Worm (Caenorhabditis elegans) whole organism, L1 larva: Measurements from ENCODE around the gene dnpp-1.
A peak's percentile ranks its signal among the peaks of the same experiment; 100 is the strongest.

ENCODE experiments used
- F16B12.6 ChIP-seq: fragments of 150-350 bp; optimal IDR thresholded peaks from 2 replicates; lab custom pipeline; 2014; ENCODE audit warnings: missing biosample characterization, missing genetic modification characterization
- aly-2 ChIP-seq: fragments of 150-350 bp; optimal IDR thresholded peaks from 2 replicates; lab custom pipeline; 2014; ENCODE audit warnings: missing biosample characterization, missing genetic modification characterization
- ama-1 ChIP-seq: fragments of 150-350 bp; optimal IDR thresholded peaks from 2 replicates; lab custom pipeline; 2014
- blmp-1 ChIP-seq: fragments of 150-350 bp; optimal IDR thresholded peaks from 2 replicates; lab custom pipeline; 2014; ENCODE audit warnings: missing biosample characterization, missing genetic modification characterization
- ceh-63 ChIP-seq: fragments of 200-800 bp; sonication (Bioruptor generic); optimal IDR thresholded peaks from 2 replicates; lab custom pipeline; 2018; ENCODE audit warnings: mild to moderate bottlenecking, missing genetic modification characterization, missing compliant biosample characterization
- ceh-8 ChIP-seq: fragments of 200-800 bp; sonication (Bioruptor generic); optimal IDR thresholded peaks from 2 replicates; lab custom pipeline; 2018; ENCODE audit warnings: mild to moderate bottlenecking, missing genetic modification characterization, moderate library complexity, missing compliant biosample characterization
- ceh-82 ChIP-seq, 3 experiments: fragments of 150-350 bp in 1 of 3; sonication (generic microtip) in 2 of 3; optimal IDR thresholded peaks; 2 replicates each; lab custom pipeline; 2014 to 2017; ENCODE audit warnings: missing biosample characterization in 3 of 3, missing genetic modification characterization in 3 of 3
- ceh-88 ChIP-seq: fragments of 200-800 bp; sonication (Bioruptor generic); IDR thresholded peaks from 2 replicates; pipeline ENCODE4 v1.3.6; 2022; ENCODE audit warnings: missing genetic modification characterization, missing compliant biosample characterization
- ces-1 ChIP-seq: fragments of 150-350 bp; optimal IDR thresholded peaks from 2 replicates; lab custom pipeline; 2014; ENCODE audit warnings: missing biosample characterization, missing genetic modification reagents, missing genetic modification characterization
- efl-1 ChIP-seq, 4 experiments: fragments of 150-350 bp; optimal IDR thresholded peaks in 3 of 4; peaks in 1 of 4; 1 replicate in 1 of 4; 2 replicates in 3 of 4; lab custom pipeline; 2014; ENCODE audit warnings: missing biosample characterization in 2 of 4, missing genetic modification characterization in 2 of 4, missing genetic modification reagents in 2 of 4
- egl-27 ChIP-seq, 2 experiments: fragments of 150-350 bp in 1 of 2; sonication (generic microtip); optimal IDR thresholded peaks; 3 replicates each; lab custom pipeline; 2017 to 2018; ENCODE audit warnings: missing biosample characterization in 2 of 2, missing genetic modification characterization in 2 of 2, missing genetic modification reagents in 2 of 2
- fkh-10 ChIP-seq: sonication (generic microtip); optimal IDR thresholded peaks from 2 replicates; lab custom pipeline; 2017; ENCODE audit warnings: missing biosample characterization, missing genetic modification reagents, missing genetic modification characterization
- fos-1 ChIP-seq: fragments of 150-350 bp; optimal IDR thresholded peaks from 2 replicates; lab custom pipeline; 2014; ENCODE audit warnings: missing biosample characterization, missing genetic modification characterization
- grh-1 ChIP-seq: fragments of 200-800 bp; sonication (Bioruptor generic); IDR thresholded peaks from 2 replicates; pipeline ENCODE4 v1.3.6; 2022; ENCODE audit warnings: missing genetic modification reagents, missing genetic modification characterization, missing compliant biosample characterization
- hlh-17 ChIP-seq: fragments of 200-800 bp; sonication (Bioruptor generic); optimal IDR thresholded peaks from 2 replicates; lab custom pipeline; 2018; ENCODE audit warnings: missing genetic modification characterization, mild to moderate bottlenecking, missing compliant biosample characterization, moderate library complexity, borderline replicate concordance
- irx-1 ChIP-seq: sonication (generic microtip); optimal IDR thresholded peaks from 2 replicates; lab custom pipeline; 2016; ENCODE audit warnings: missing genetic modification characterization, missing compliant biosample characterization
- lin-14 ChIP-seq: fragments of 200-800 bp; sonication (Bioruptor generic); optimal IDR thresholded peaks from 2 replicates; lab custom pipeline; 2018; ENCODE audit warnings: mild to moderate bottlenecking, missing genetic modification characterization, moderate library complexity, missing compliant biosample characterization
- lin-35 ChIP-seq, 2 experiments: fragments of 150-350 bp; optimal IDR thresholded peaks; 2 replicates each; lab custom pipeline; 2014; ENCODE audit warnings: missing biosample characterization in 2 of 2, missing genetic modification characterization in 2 of 2, missing genetic modification reagents in 2 of 2
- lin-39 ChIP-seq: fragments of 150-350 bp; optimal IDR thresholded peaks from 2 replicates; lab custom pipeline; 2014; ENCODE audit warnings: missing biosample characterization, missing genetic modification reagents, missing genetic modification characterization
- lir-3 ChIP-seq: sonication (generic microtip); optimal IDR thresholded peaks from 2 replicates; lab custom pipeline; 2016; ENCODE audit warnings: mild to moderate bottlenecking, missing genetic modification characterization, moderate library complexity, missing compliant biosample characterization; ENCODE audit not compliant: poor library complexity
- mdl-1 ChIP-seq, 2 experiments: fragments of 150-350 bp; optimal IDR thresholded peaks; 2 replicates each; lab custom pipeline; 2014 to 2017; ENCODE audit warnings: missing biosample characterization in 2 of 2, missing genetic modification characterization in 2 of 2, inconsistent platforms in 1 of 2
- nhr-11 ChIP-seq: fragments of 150-350 bp; optimal IDR thresholded peaks from 2 replicates; lab custom pipeline; 2014; ENCODE audit warnings: missing biosample characterization, missing genetic modification characterization
- nhr-12 ChIP-seq: sonication (generic microtip); optimal IDR thresholded peaks from 2 replicates; lab custom pipeline; 2017; ENCODE audit warnings: missing biosample characterization, missing genetic modification characterization
- nhr-19 ChIP-seq: fragments of 200-800 bp; sonication (Bioruptor generic); conservative IDR thresholded peaks from 2 replicates; pipeline ENCODE4 v1.3.6; 2022; ENCODE audit warnings: missing genetic modification characterization, missing compliant biosample characterization
- nhr-20 ChIP-seq: sonication (generic microtip); optimal IDR thresholded peaks from 2 replicates; lab custom pipeline; 2016; ENCODE audit warnings: mild to moderate bottlenecking, missing genetic modification characterization, missing compliant biosample characterization
- nhr-28 ChIP-seq: fragments of 150-350 bp; optimal IDR thresholded peaks from 2 replicates; lab custom pipeline; 2014; ENCODE audit warnings: missing biosample characterization, missing genetic modification characterization
- nhr-71 ChIP-seq: sonication (generic microtip); optimal IDR thresholded peaks from 2 replicates; lab custom pipeline; 2016; ENCODE audit warnings: mild to moderate bottlenecking, missing genetic modification characterization, moderate library complexity, missing compliant biosample characterization
- nhr-76 ChIP-seq: sonication (generic microtip); optimal IDR thresholded peaks from 2 replicates; lab custom pipeline; 2017; ENCODE audit warnings: missing biosample characterization, missing genetic modification characterization
- nhr-84 ChIP-seq: sonication (generic microtip); optimal IDR thresholded peaks from 2 replicates; lab custom pipeline; 2017; ENCODE audit warnings: missing biosample characterization, missing genetic modification characterization
- nhr-90 ChIP-seq: sonication (generic microtip); optimal IDR thresholded peaks from 2 replicates; lab custom pipeline; 2016; ENCODE audit warnings: mild to moderate bottlenecking, missing genetic modification characterization, missing compliant biosample characterization; ENCODE audit not compliant: poor library complexity
- pag-3 ChIP-seq: sonication (generic microtip); optimal IDR thresholded peaks from 2 replicates; lab custom pipeline; 2017; ENCODE audit warnings: missing genetic modification characterization, mild to moderate bottlenecking, missing compliant biosample characterization, antibody characterized with exemption, borderline replicate concordance; ENCODE audit not compliant: insufficient read depth
- pax-3 ChIP-seq: fragments of 200-800 bp; sonication (Bioruptor generic); optimal IDR thresholded peaks from 2 replicates; lab custom pipeline; 2018; ENCODE audit warnings: mild to moderate bottlenecking, missing genetic modification characterization, moderate library complexity, missing compliant biosample characterization
- pqm-1 ChIP-seq: sonication (generic microtip); optimal IDR thresholded peaks from 3 replicates; lab custom pipeline; 2017; ENCODE audit warnings: missing biosample characterization, missing genetic modification characterization
- sptf-1 ChIP-seq: fragments of 150-350 bp; optimal IDR thresholded peaks from 2 replicates; lab custom pipeline; 2014; ENCODE audit warnings: missing biosample characterization, missing genetic modification characterization
- swsn-7 ChIP-seq: sonication (generic microtip); optimal IDR thresholded peaks from 2 replicates; lab custom pipeline; 2016; ENCODE audit warnings: missing genetic modification characterization, missing compliant biosample characterization
- unc-130 ChIP-seq: fragments of 150-350 bp; optimal IDR thresholded peaks from 2 replicates; lab custom pipeline; 2017; ENCODE audit warnings: missing biosample characterization, missing genetic modification characterization, inconsistent platforms
- vab-15 ChIP-seq: sonication (generic microtip); optimal IDR thresholded peaks from 2 replicates; lab custom pipeline; 2017; ENCODE audit warnings: missing genotype, mild to moderate bottlenecking, missing genetic modification characterization, missing compliant biosample characterization
- zip-4 ChIP-seq: fragments of 200-800 bp; sonication (Bioruptor generic); optimal IDR thresholded peaks from 2 replicates; lab custom pipeline; 2018; ENCODE audit warnings: mild to moderate bottlenecking, missing genetic modification characterization, moderate library complexity, missing compliant biosample characterization

The dnpp-1 gene

DNA sequence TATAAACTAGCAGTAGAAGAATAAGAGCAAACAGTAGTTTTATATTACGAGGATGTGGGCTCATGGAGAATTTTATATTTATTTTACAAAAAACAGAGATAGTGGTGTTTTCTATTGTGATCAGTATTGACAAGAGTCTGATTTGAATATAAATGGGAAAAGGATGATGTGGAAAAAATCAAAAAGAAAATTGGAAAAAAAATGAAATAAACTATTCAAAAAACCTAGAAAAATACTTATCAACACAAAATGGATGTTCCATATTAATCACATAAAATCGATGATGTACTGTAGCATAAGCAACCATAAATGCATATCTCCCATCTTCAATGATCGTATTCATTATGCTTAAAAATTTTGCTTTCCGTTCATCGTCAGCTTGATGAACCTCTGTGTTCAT, 23.3 kb upstream of the dnpp-1 start, which contains the start of gene C28H8.7:
Gene C28H8.7, minus strand, starts transcription at position 101 of the 400 bp plus-strand sequence.
- no peak for TF ChIP-seq efl-1 (optimal IDR thresholded peaks at IDR 0.05; lab: Kevin White, UChicago)
- no peak for TF ChIP-seq efl-1 (GFP tag; optimal IDR thresholded peaks at IDR 0.05 in 1 of 2; lab: Kevin White, UChicago)
- TF ChIP-seq lin-39 = no peak
- TF ChIP-seq, all 84 proteins: peak for 0

DNA sequence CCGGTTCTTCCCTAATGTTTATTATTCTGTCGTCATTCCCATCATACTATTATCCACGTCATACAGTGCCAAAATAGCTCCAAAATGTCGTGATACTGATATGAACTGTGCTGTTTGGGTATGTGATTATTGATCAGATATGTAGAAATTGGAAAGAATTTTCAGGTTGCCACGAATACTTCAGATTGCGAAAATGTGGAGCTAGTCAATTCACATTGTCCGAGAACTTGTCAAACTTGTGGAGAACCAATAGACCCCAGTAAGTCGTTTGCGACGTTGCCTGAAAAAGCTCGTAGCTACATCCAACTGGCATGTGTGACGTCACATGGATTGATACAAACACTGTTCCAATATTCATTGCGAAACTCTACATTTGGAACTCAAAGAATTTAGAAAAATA, 20.9 kb upstream of the dnpp-1 start:
- TF ChIP-seq zip-4 (GFP tag; lab: Kevin White, UChicago) (no peak), efl-1 (optimal IDR thresholded peaks at IDR 0.05; lab: Kevin White, UChicago) (no peak), efl-1 (GFP tag; optimal IDR thresholded peaks at IDR 0.05 in 1 of 2; lab: Kevin White, UChicago) (peak in 1 of 2 experiments; percentile 38)

DNA sequence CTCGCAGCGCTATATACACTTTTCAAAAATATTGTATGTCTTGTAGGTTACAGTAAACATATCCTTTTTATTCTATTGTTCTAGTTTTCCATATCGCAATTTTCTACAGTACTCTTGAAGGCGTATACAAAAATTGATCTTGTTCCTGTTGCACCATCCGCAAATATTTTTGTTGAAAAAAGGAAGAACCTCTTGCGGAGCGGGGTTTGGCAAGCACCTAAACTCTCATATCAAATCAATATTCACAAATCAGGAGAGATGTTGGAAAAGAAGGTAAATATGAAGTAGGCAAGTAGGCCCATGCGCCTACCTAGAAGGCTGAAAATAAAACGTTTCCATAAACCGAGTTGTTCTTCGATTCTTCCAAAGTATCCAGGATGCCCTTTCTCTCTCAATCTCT, 20.4 kb upstream of the dnpp-1 start, which contains the start of gene C28H8.5:
Gene C28H8.5, plus strand, starts transcription at position 301 of the 400 bp plus-strand sequence.
- TF ChIP-seq ces-1 (GFP tag; lab: Kevin White, UChicago) (no peak), vab-15 (no peak), mdl-1 (tag; optimal IDR thresholded peaks at IDR 0.05; lab: Kevin White, UChicago) (no peak), nhr-19 (GFP tag; lab: Robert Waterston, UW) (no peak), nhr-71 (tag; lab: Kevin White, UChicago) (no peak), unc-130 (tag; lab: Kevin White, UChicago) (no peak), aly-2 (tag; lab: Kevin White, UChicago) (no peak)
- TF ChIP-seq, all 84 proteins: peak for 0

DNA sequence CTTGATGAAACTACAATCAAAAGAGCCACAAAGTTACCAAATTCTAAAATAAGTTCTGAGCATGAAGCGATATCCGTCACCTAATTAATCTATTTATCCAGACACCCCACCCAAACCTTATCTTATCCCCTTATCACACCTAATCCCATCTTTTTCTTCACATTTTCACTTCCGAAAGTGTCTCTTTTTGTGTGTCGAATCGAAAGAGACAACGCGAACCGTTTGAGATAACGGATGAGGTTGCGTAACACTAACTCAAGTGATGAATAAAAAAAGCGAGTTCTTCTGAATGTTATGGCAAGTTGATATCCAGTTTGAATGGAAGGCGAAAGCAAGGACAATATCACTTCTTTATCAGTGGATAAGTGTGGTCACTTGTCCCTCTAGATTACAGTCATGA, 19.9 kb upstream of the dnpp-1 start:
- TF ChIP-seq ceh-8 (GFP tag; lab: Kevin White, UChicago) = no peak
- TF ChIP-seq nhr-12 = no peak
- peak; percentile 92 for TF ChIP-seq blmp-1 (tag; lab: Kevin White, UChicago)

DNA sequence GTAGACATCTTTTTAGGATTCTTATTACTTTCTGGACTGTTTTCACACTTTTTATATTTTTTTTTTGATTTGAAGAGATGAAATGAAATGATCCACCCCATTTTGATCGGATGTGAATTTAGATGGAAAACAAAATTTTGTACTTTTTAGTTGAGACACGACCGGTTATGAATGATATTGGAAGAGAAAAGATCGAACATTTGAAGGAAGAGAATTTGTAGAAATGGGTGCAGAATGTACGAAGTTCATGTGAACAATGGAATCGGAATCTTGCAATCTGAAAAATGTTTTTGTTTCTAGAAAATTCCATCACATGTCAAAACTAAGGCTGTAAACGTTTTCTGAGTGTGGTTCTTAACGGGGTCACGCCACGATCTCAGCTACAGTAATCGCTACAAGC, 19.2 kb upstream of the dnpp-1 start, which contains the start of gene F01F1.14:
Gene F01F1.14, minus strand, starts transcription at position 101 of the 400 bp plus-strand sequence.
- TF ChIP-seq ceh-63 (GFP tag; lab: Kevin White, UChicago) (no peak), pqm-1 (tag; lab: Kevin White, UChicago) (no peak), nhr-20 (tag; lab: Kevin White, UChicago) (no peak), ceh-8 (GFP tag; lab: Kevin White, UChicago) (no peak), fkh-10 (GFP tag; lab: Kevin White, UChicago) (no peak), fos-1 (tag; lab: Kevin White, UChicago) (no peak), nhr-76 (tag; lab: Kevin White, UChicago) (no peak), ama-1 (lab: Kevin White, UChicago) (no peak), lir-3 (tag; lab: Kevin White, UChicago) (no peak), nhr-90 (tag; lab: Kevin White, UChicago) (no peak), sptf-1 (tag; lab: Kevin White, UChicago) (no peak), grh-1 (GFP tag; lab: Robert Waterston, UW) (no peak)

DNA sequence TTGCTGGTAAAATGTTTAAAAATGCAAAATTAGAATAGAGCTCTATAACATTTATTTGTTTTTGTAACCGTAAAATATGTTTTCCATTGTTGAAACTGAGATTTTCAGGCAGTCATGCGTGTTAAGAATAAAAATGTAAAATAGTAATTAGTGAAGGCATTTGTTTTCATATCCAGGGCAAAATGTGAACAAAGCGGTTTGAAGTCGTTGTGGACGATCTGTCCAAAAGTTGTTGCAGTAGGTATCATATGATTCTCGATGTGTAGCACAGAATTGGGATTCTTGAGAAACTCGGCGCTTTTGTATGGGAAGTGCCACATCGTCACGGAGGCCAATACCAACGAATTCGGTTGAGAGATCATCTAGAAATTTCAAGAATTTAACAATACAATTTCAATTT, 18.7 kb upstream of the dnpp-1 start:
- no peak for TF ChIP-seq nhr-90 (tag; lab: Kevin White, UChicago)
- peak; percentile 41 for TF ChIP-seq ama-1 (lab: Kevin White, UChicago)
- TF ChIP-seq nhr-11 (tag; lab: Kevin White, UChicago) = no peak
- TF ChIP-seq ceh-82 (tag; optimal IDR thresholded peaks at IDR 0.05; lab: Kevin White, UChicago) = no peak

DNA sequence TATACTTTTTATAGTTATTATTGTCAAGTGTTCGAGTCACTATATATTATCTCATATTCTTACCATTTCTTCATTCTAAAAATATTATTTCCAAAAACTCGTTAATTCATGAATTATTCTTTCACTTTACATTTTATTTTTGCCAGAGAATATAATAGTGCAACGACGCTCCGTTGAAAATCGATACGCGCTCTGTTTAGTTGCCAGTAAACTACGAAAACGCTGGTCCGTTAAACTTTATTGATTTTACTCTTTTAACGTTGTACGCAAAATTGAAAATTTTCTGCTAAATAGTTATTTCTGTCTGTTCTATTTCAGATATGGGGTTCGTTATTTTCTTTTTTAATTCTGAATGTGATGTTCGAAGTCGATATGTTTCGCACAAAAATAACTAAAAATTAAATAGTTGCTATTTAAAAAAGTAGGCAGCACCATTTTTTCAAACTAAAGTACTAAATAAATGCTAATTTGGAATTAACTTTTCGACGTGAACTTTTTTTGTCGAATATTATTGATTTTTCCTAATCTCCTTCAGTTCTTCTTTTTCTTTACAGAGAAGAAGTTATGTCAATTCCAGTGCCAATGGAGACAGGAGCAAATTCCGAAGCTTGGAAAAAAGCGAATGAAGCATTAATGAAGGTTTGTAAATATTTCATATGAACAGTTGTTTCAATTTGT, 15.8 kb upstream of the dnpp-1 start, which contains the start of gene hpo-10:
Gene hpo-10, plus strand, starts transcription at position 199 of the 678 bp plus-strand sequence.
- TF ChIP-seq grh-1 (GFP tag; lab: Robert Waterston, UW) (no peak), nhr-28 (tag; lab: Kevin White, UChicago) (no peak), lin-35 (GFP tag; optimal IDR thresholded peaks at IDR 0.05; lab: Kevin White, UChicago) (peak; percentile 14 to 44), egl-27 (tag; optimal IDR thresholded peaks at IDR 0.05; lab: Kevin White, UChicago) (no peak), F16B12.6 (no peak), irx-1 (no peak), nhr-84 (tag; lab: Kevin White, UChicago) (no peak), pax-3 (no peak), sptf-1 (tag; lab: Kevin White, UChicago) (no peak), lin-14 (GFP tag; lab: Kevin White, UChicago) (peak; percentile 14), pag-3 (tag; lab: Kevin White, UChicago) (no peak), ceh-88 (GFP tag; lab: Robert Waterston, UW) (no peak), hlh-17 (GFP tag; lab: Kevin White, UChicago) (no peak), ces-1 (GFP tag; lab: Kevin White, UChicago) (no peak), swsn-7 (no peak)
